Worm (Caenorhabditis elegans) whole organism, young adult: ENCODE data around the gene btbd-10.

Source experiments
- B0261.1 ChIP-seq: sonication (generic microtip); optimal IDR thresholded peaks from 2 replicates; lab custom pipeline; 2016; ENCODE audit warnings: mild to moderate bottlenecking, missing genetic modification characterization, moderate library complexity, missing compliant biosample characterization
- F22D6.2 ChIP-seq: sonication (generic microtip); optimal IDR thresholded peaks from 2 replicates; lab custom pipeline; 2016; ENCODE audit warnings: mild to moderate bottlenecking, missing genetic modification characterization, missing compliant biosample characterization
- F33H1.4 ChIP-seq: fragments of 200-800 bp; sonication (Bioruptor generic); IDR thresholded peaks from 2 replicates; pipeline ENCODE4 v1.3.6; 2022; ENCODE audit warnings: missing genetic modification reagents, missing genetic modification characterization, missing compliant biosample characterization
- ccch-3 ChIP-seq: fragments of 200-800 bp; sonication (Bioruptor generic); optimal IDR thresholded peaks from 2 replicates; lab custom pipeline; 2018; ENCODE audit warnings: mild to moderate bottlenecking, missing genetic modification characterization, missing compliant biosample characterization
- dox-1 ChIP-seq: fragments of 200-800 bp; sonication (Bioruptor generic); IDR thresholded peaks from 2 replicates; pipeline ENCODE4 v1.3.6; 2022; ENCODE audit warnings: missing genetic modification reagents, missing genetic modification characterization, missing compliant biosample characterization
- lin-26 ChIP-seq: fragments of 200-800 bp; sonication (Bioruptor generic); IDR thresholded peaks from 2 replicates; pipeline ENCODE4 v1.3.6; 2022; ENCODE audit warnings: missing genetic modification reagents, missing genetic modification characterization, missing compliant biosample characterization
- lir-1 ChIP-seq: fragments of 200-800 bp; sonication (Bioruptor generic); conservative IDR thresholded peaks from 2 replicates; pipeline ENCODE4 v1.3.6; 2022; ENCODE audit warnings: missing genetic modification reagents, missing genetic modification characterization, missing compliant biosample characterization
- madf-10 ChIP-seq: sonication (generic microtip); optimal IDR thresholded peaks from 2 replicates; lab custom pipeline; 2016; ENCODE audit warnings: mild to moderate bottlenecking, missing genetic modification characterization, missing compliant biosample characterization
- nfya-2 ChIP-seq: fragments of 200-800 bp; sonication (Bioruptor generic); IDR thresholded peaks from 2 replicates; pipeline ENCODE4 v1.3.6; 2022; ENCODE audit warnings: missing genetic modification reagents, missing genetic modification characterization, missing compliant biosample characterization
- snpc-3.4 ChIP-seq: sonication (generic microtip); optimal IDR thresholded peaks from 2 replicates; lab custom pipeline; 2017; ENCODE audit warnings: missing genetic modification characterization, mild to moderate bottlenecking, missing compliant biosample characterization, antibody characterized with exemption, moderate library complexity, missing genotype, missing genetic modification reagents
- snpc-4 ChIP-seq, 5 experiments: fragments of 150-350 bp in 1 of 5; sonication (generic microtip) in 4 of 5; optimal IDR thresholded peaks; 2 replicates each; lab custom pipeline; 2014 to 2018; ENCODE audit warnings: missing genetic modification characterization in 5 of 5, missing biosample characterization in 3 of 5, antibody characterized with exemption in 2 of 5, mild to moderate bottlenecking in 2 of 5, missing compliant biosample characterization in 2 of 5, missing genotype in 2 of 5, moderate library complexity in 2 of 5, missing genetic modification reagents in 1 of 5
- unc-130 ChIP-seq: sonication (generic microtip); optimal IDR thresholded peaks from 2 replicates; lab custom pipeline; 2016; ENCODE audit warnings: missing genetic modification reagents, missing genetic modification characterization, missing compliant biosample characterization

DNA sequence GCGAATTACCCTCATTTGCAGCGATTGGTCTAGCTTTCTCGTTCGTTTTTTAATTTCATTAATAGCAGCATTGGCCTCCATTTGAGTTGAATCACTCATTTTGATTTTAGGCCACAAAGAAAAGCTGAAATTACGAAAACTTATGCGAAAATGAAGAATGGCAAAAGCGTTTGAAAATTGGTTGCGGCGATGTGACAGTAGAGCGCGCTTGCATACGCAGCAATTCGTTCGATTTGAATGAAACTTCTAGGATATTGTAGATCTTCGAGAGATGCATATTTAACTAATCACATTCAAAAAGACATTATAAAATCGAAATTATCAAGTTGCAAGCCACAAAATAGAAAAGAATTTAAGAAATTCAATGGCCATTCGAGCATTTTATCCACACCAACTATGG, 54.9 kb downstream of the btbd-10 start, which contains the start of gene ulp-2:
- TF ChIP-seq lin-26 (GFP tag; lab: Robert Waterston, UW): no peak
- no peak for TF ChIP-seq nfya-2 (GFP tag; lab: Robert Waterston, UW)
- no peak for TF ChIP-seq snpc-3.4 (tag; lab: Kevin White, UChicago)
- no peak for TF ChIP-seq ccch-3 (GFP tag; lab: Kevin White, UChicago)
- TF ChIP-seq lir-1 (GFP tag; lab: Robert Waterston, UW): no peak
- TF ChIP-seq F22D6.2: no peak
- TF ChIP-seq F33H1.4 (GFP tag; lab: Robert Waterston, UW): no peak
- no peak for TF ChIP-seq dox-1 (GFP tag; lab: Robert Waterston, UW)
- no peak for TF ChIP-seq snpc-4 (GFP tag; optimal IDR thresholded peaks at IDR 0.05; lab: Kevin White, UChicago)
- TF ChIP-seq snpc-4 (tag; optimal IDR thresholded peaks at IDR 0.05; lab: Kevin White, UChicago): no peak
- TF ChIP-seq unc-130 (GFP tag; lab: Kevin White, UChicago): no peak
- TF ChIP-seq B0261.1 (tag; lab: Kevin White, UChicago): no peak
- no peak for TF ChIP-seq madf-10 (tag; lab: Kevin White, UChicago)
